Fruit fly (Drosophila melanogaster): ENCODE measurements around the gene CG9231.

CG9231 gene

dm6 chr3L:19552136-19552773 lies 33.5 kb downstream of the CG9231 start, which contains the start of the genes Ltn1 and CG9300 (continued):
- no peak for TF ChIP-seq z (GFP tag; IDR thresholded peaks at IDR 0.05)
- TF ChIP-seq BtbVII (GFP tag; optimal IDR thresholded peaks at IDR 0.05): no peak
- TF ChIP-seq Fer3 (tag; optimal IDR thresholded peaks at IDR 0.05): no peak
- TF ChIP-seq Dp (GFP tag; optimal IDR thresholded peaks at IDR 0.05): peak; percentile 65
- peak; percentile 90 for TF ChIP-seq Ets65A (GFP tag)
- peak; percentile 22 for TF ChIP-seq da (GFP tag; optimal IDR thresholded peaks at IDR 0.05)
- peak; percentile 100 for TF ChIP-seq CG6254 (GFP tag; optimal IDR thresholded peaks at IDR 0.05)
- TF ChIP-seq chm (GFP tag; IDR thresholded peaks at IDR 0.05): no peak
- no peak for TF ChIP-seq lov (optimal IDR thresholded peaks at IDR 0.05)
- TF ChIP-seq lov (GFP tag; IDR thresholded peaks at IDR 0.05): 0 out of 3 replicates have a peak, but pooled peaks have one; percentile 27
- no peak for TF ChIP-seq sug (tag; optimal IDR thresholded peaks at IDR 0.05)
- TF ChIP-seq sr (GFP tag; IDR thresholded peaks at IDR 0.05): no peak
- peak; percentile 30 to 35 for TF ChIP-seq dpn (GFP tag; optimal IDR thresholded peaks at IDR 0.05)
- TF ChIP-seq CG32532 (GFP tag; IDR thresholded peaks at IDR 0.05): peak; percentile 63; the same call in 1 of the 2 replicates
- no peak for TF ChIP-seq Dfd (GFP tag; optimal IDR thresholded peaks at IDR 0.05)
- no peak for TF ChIP-seq CG1603 (tag; optimal IDR thresholded peaks at IDR 0.05)
- TF ChIP-seq CG18599 (GFP tag; optimal IDR thresholded peaks at IDR 0.05): no peak
- TF ChIP-seq D (optimal IDR thresholded peaks at IDR 0.05): peak; percentile 35
- no peak for TF ChIP-seq D (GFP tag; optimal IDR thresholded peaks at IDR 0.05)
- peak; percentile 46 for TF ChIP-seq Side (GFP tag; optimal IDR thresholded peaks at IDR 0.05)
- 0 out of 3 replicates have a peak, but pooled peaks have one; percentile 14 for TF ChIP-seq CG11695 (GFP tag; IDR thresholded peaks at IDR 0.05)
- no peak for TF ChIP-seq CG9215 (GFP tag; IDR thresholded peaks at IDR 0.05)
- no peak for TF ChIP-seq CG1529 (GFP tag; optimal IDR thresholded peaks at IDR 0.05)
- TF ChIP-seq ind (GFP tag; optimal IDR thresholded peaks at IDR 0.05): no peak
- TF ChIP-seq tx (GFP tag; optimal IDR thresholded peaks at IDR 0.05): peak; percentile 31
- peak; percentile 0 for TF ChIP-seq CG13775 (GFP tag; optimal IDR thresholded peaks at IDR 0.05)
- TF ChIP-seq p53 (GFP tag; optimal IDR thresholded peaks at IDR 0.05): peak; percentile 44
- TF ChIP-seq CG17802 (tag; optimal IDR thresholded peaks at IDR 0.05): no peak
- no peak for TF ChIP-seq CG8290 (GFP tag; optimal IDR thresholded peaks at IDR 0.05)
- TF ChIP-seq CG8290 (tag; optimal IDR thresholded peaks at IDR 0.05): no peak
- TF ChIP-seq emc (GFP tag; optimal IDR thresholded peaks at IDR 0.05): no peak
- peak; percentile 99 for TF ChIP-seq dm (GFP tag; optimal IDR thresholded peaks at IDR 0.05)
- TF ChIP-seq CG9932 (GFP tag; IDR thresholded peaks at IDR 0.05): 0 out of 2 replicates have a peak, but pooled peaks have one; percentile 34
- peak; percentile 59 for TF ChIP-seq kah (GFP tag; optimal IDR thresholded peaks at IDR 0.05)
- TF ChIP-seq CG5953 (GFP tag; IDR thresholded peaks at IDR 0.05): no peak
- TF ChIP-seq Hand (GFP tag; optimal IDR thresholded peaks at IDR 0.05): no peak
- peak; percentile 11 for TF ChIP-seq CG12236 (GFP tag; optimal IDR thresholded peaks at IDR 0.05)
- 0 out of 4 replicates have a peak, but pooled peaks have one; percentile 42 for TF ChIP-seq Dll (GFP tag; IDR thresholded peaks at IDR 0.05; ENCODE audit: partially characterized antibody)
- no peak for TF ChIP-seq Atf-2 (GFP tag; optimal IDR thresholded peaks at IDR 0.05)
- no peak; the same call in 2 of the 3 replicates for TF ChIP-seq Optix (GFP tag; IDR thresholded peaks at IDR 0.05)
- no peak for TF ChIP-seq odd (GFP tag; optimal IDR thresholded peaks at IDR 0.05)
- TF ChIP-seq maf-S (GFP tag; optimal IDR thresholded peaks at IDR 0.05): no peak
- no peak for TF ChIP-seq CG16779 (GFP tag; IDR thresholded peaks at IDR 0.05)
- no peak for TF ChIP-seq lbe (GFP tag; optimal IDR thresholded peaks at IDR 0.05)
- TF ChIP-seq CG8359 (GFP tag; optimal IDR thresholded peaks at IDR 0.05; ENCODE audit: borderline replicate concordance): no peak
- TF ChIP-seq CG9727 (GFP tag; optimal IDR thresholded peaks at IDR 0.05): no peak
- no peak for TF ChIP-seq Mrtf (GFP tag; IDR thresholded peaks at IDR 0.05)
- TF ChIP-seq Dip2 (GFP tag; IDR thresholded peaks at IDR 0.05): no peak
- TF ChIP-seq CG11560 (tag; IDR thresholded peaks at IDR 0.05): no peak
- TF ChIP-seq CG10321 (GFP tag; IDR thresholded peaks at IDR 0.05): no peak
- no peak for TF ChIP-seq CG7963 (GFP tag; IDR thresholded peaks at IDR 0.05; ENCODE audit: partially characterized antibody)
- TF ChIP-seq Med (GFP tag): no peak

Measured in whole organism, embryonic.